Fruit fly (Drosophila melanogaster): ENCODE results near the gene dpr19.
A peak's percentile ranks its signal among the peaks of the same experiment; 100 is the strongest.

The dpr19 gene

DNA sequence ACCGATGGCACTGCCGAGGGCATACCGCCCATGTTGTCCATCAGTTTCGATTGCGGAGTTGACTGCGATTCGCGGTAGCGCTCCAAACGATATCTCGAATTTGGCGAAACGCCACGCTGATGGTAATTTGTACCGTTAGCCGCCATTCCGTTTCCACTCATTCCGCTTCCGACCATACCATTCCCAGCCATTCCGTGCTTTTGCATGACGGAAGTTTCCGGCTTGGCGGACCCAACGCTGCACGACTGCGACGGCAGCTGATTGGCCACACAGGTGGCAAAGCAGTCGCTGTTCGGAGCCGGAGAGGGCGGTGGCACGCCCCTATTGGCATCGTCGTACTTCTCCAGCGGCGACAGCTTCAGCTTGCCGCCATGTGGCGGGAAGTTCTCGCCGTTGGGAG, 3.7 kb upstream of the dpr19 start:
- TF ChIP-seq CG4496 (GFP tag; IDR thresholded peaks at IDR 0.05) (no peak), gl (tag; optimal IDR thresholded peaks at IDR 0.05) (no peak)

- no peak for TF ChIP-seq CG8159 (tag; optimal IDR thresholded peaks at IDR 0.05)
- no peak for TF ChIP-seq Pif1A (GFP tag; optimal IDR thresholded peaks at IDR 0.05)
- no peak for TF ChIP-seq CG17806 (tag; optimal IDR thresholded peaks at IDR 0.05)
- TF ChIP-seq CG4496 (GFP tag; IDR thresholded peaks at IDR 0.05), result no peak
- TF ChIP-seq rn (GFP tag; IDR thresholded peaks at IDR 0.05), result no peak
- no peak for TF ChIP-seq CG10348 (GFP tag; IDR thresholded peaks at IDR 0.05)
- TF ChIP-seq Pif1B (GFP tag; optimal IDR thresholded peaks at IDR 0.05), result no peak
- no peak for TF ChIP-seq CG9948 (tag; optimal IDR thresholded peaks at IDR 0.05)
- TF ChIP-seq EcR (GFP tag; optimal IDR thresholded peaks at IDR 0.05), result no peak
- no peak for TF ChIP-seq CG13204 (GFP tag; optimal IDR thresholded peaks at IDR 0.05)
- TF ChIP-seq gl (tag; optimal IDR thresholded peaks at IDR 0.05), result no peak
- no peak for TF ChIP-seq CG34367 (tag; optimal IDR thresholded peaks at IDR 0.05)
- TF ChIP-seq CG12605 (GFP tag; IDR thresholded peaks at IDR 0.05), result no peak
- no peak for TF ChIP-seq Snoo (tag; optimal IDR thresholded peaks at IDR 0.05)
- TF ChIP-seq CG15710 (tag; optimal IDR thresholded peaks at IDR 0.05), result no peak
- no peak for TF ChIP-seq CG32121 (GFP tag; IDR thresholded peaks at IDR 0.05)
Measured at dm6 chr2L:10373605-10374269, 2.2 kb upstream of the dpr19 start, which contains the start of gene rho-5. rho-5 (minus strand) TSS chr2L:10373900.

DNA sequence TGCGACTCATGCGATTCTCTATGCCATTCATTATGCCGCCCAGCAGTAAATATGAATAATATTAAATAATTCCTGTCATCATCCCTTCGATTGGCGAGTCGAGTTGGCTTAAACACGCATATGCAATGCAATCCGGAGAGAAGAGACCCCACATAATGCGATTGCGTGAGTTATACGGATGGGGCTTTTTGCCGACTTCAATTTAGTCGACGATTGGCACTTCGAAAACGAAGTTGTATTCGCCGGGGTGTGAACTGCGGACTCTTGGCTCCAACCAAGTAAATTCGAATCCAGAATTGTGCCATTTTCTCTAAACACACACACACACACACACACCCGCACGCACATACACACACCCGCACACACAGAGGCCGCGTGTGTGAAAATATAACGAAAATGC, 308 bp downstream of the dpr19 start:
- no peak for TF ChIP-seq CG8301 (tag; optimal IDR thresholded peaks at IDR 0.05)
- TF ChIP-seq fd96Ca (GFP tag; IDR thresholded peaks at IDR 0.05), result no peak
- no peak for TF ChIP-seq CG32121 (GFP tag; IDR thresholded peaks at IDR 0.05)
- TF ChIP-seq CG8159 (tag; optimal IDR thresholded peaks at IDR 0.05), result no peak
- no peak for TF ChIP-seq gl (tag; optimal IDR thresholded peaks at IDR 0.05)
- no peak for TF ChIP-seq CG10348 (GFP tag; IDR thresholded peaks at IDR 0.05)
- TF ChIP-seq CG34367 (tag; optimal IDR thresholded peaks at IDR 0.05), result no peak
- TF ChIP-seq CG17806 (tag; optimal IDR thresholded peaks at IDR 0.05), result no peak
- TF ChIP-seq CG14655 (GFP tag; optimal IDR thresholded peaks at IDR 0.05), result no peak
- no peak for TF ChIP-seq CG13204 (GFP tag; optimal IDR thresholded peaks at IDR 0.05)
- no peak for TF ChIP-seq Snoo (tag; optimal IDR thresholded peaks at IDR 0.05)

DNA sequence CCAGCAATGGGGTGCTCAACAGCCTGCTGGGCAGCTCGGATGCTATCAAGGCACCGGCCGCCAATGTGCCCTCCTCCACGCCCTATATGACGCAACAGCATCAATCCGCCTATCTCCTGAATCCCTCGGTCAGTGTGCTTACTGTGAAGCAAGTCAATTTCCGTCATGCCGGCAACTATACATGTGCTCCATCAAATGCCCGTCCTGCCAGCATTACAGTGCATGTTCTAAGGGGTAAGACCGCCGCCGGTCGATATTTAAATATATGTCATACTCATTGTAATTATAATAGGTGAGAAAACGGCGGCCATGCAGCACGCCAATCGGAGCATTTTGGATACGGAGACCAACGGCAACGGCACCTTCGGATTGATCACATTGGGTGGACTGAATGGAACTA, 2.7 kb downstream of the dpr19 start:
- TF ChIP-seq Pif1A (GFP tag; optimal IDR thresholded peaks at IDR 0.05) (no peak), CG32121 (GFP tag; IDR thresholded peaks at IDR 0.05) (no peak), rn (GFP tag; IDR thresholded peaks at IDR 0.05) (no peak), CG9948 (tag; optimal IDR thresholded peaks at IDR 0.05) (no peak), CG17806 (tag; optimal IDR thresholded peaks at IDR 0.05) (no peak), fd96Ca (GFP tag; IDR thresholded peaks at IDR 0.05) (no peak), CG14655 (GFP tag; optimal IDR thresholded peaks at IDR 0.05) (no peak), CG13204 (GFP tag; optimal IDR thresholded peaks at IDR 0.05) (no peak), CG4496 (GFP tag; IDR thresholded peaks at IDR 0.05) (no peak), gl (tag; optimal IDR thresholded peaks at IDR 0.05) (no peak), EcR (GFP tag; optimal IDR thresholded peaks at IDR 0.05) (no peak), D1 (tag; optimal IDR thresholded peaks at IDR 0.05) (no peak)

DNA sequence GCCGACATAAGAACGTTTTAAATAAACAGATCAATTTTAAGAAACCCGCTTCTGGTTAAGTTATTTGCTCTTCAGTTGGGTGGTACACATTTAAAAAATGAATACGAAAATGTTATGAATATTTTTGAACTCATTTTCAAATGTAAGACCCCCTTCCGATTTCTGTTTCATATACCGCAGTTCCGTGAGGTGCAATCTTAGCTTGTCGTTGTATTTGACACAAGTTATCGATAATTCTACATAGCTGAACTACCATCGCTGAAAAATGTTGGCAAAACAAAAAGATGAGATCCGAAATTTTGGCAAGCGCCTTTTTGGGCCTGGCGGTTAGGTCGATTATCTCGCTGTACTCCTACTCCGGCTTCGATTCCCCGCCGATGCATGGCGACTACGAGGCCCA, 3.9 kb downstream of the dpr19 start, which contains the start of gene gny:
Gene gny, plus strand, starts transcription at position 239 of the 400 bp plus-strand sequence.
- TF ChIP-seq CG10348 (GFP tag; IDR thresholded peaks at IDR 0.05), result no peak
- no peak for TF ChIP-seq EcR (GFP tag; optimal IDR thresholded peaks at IDR 0.05)
- TF ChIP-seq CG14655 (GFP tag; optimal IDR thresholded peaks at IDR 0.05), result no peak
- no peak for TF ChIP-seq CG8159 (tag; optimal IDR thresholded peaks at IDR 0.05)
- no peak for TF ChIP-seq CG13204 (GFP tag; optimal IDR thresholded peaks at IDR 0.05)
- no peak for TF ChIP-seq fd96Ca (GFP tag; IDR thresholded peaks at IDR 0.05)
- TF ChIP-seq CG34367 (tag; optimal IDR thresholded peaks at IDR 0.05), result no peak
- no peak for TF ChIP-seq Ets98B (GFP tag; IDR thresholded peaks at IDR 0.05)
- TF ChIP-seq Pif1B (GFP tag; optimal IDR thresholded peaks at IDR 0.05), result no peak

DNA sequence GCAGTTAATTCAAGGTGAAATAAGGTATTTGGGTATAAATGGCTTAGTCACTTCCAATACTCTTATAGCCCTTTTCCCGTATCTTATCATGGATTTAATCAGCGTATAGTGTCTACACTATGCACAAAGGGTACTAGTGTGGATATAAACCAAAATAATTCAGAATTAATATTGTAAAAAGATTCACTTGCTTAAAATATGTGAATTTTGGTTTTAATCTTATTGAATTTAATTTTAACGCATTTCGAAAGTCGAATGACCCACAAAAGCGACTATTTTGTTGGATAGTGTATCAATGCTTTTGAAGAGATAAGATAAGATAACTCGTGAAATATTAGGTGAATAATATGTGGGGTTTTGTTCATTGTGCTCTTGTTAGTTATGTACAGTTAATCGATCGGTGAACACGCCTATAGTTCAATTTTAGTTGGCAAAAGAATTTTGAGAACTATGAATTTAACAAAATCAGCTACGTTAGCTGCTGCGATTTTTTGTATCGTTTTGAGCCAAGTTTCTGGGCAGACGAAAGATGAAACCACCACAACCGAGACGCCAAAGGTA, 6.0 kb downstream of the dpr19 start, which contains the start of gene CG5096:
Gene CG5096, plus strand, starts transcription at position 374 of the 561 bp plus-strand sequence.
- TF ChIP-seq Ets98B (GFP tag; IDR thresholded peaks at IDR 0.05) (peak; percentile 37), gl (tag; optimal IDR thresholded peaks at IDR 0.05) (no peak), CG13204 (GFP tag; optimal IDR thresholded peaks at IDR 0.05) (no peak), fd96Ca (GFP tag; IDR thresholded peaks at IDR 0.05) (no peak), CG34367 (tag; optimal IDR thresholded peaks at IDR 0.05) (peak; percentile 3), CG8159 (tag; optimal IDR thresholded peaks at IDR 0.05) (no peak), CG9948 (tag; optimal IDR thresholded peaks at IDR 0.05) (peak; percentile 32), CG8301 (tag; optimal IDR thresholded peaks at IDR 0.05) (no peak), CG12605 (GFP tag; IDR thresholded peaks at IDR 0.05) (no peak), rn (GFP tag; IDR thresholded peaks at IDR 0.05) (no peak), Pif1B (GFP tag; optimal IDR thresholded peaks at IDR 0.05) (no peak), CG32121 (GFP tag; IDR thresholded peaks at IDR 0.05) (peak; percentile 41; the same call in 1 of the 2 replicates), CG14655 (GFP tag; optimal IDR thresholded peaks at IDR 0.05) (no peak), CG15710 (tag; optimal IDR thresholded peaks at IDR 0.05) (peak; percentile 53), CG4496 (GFP tag; IDR thresholded peaks at IDR 0.05) (peak; percentile 72), Pif1A (GFP tag; optimal IDR thresholded peaks at IDR 0.05) (no peak), CG10348 (GFP tag; IDR thresholded peaks at IDR 0.05) (no peak), Snoo (tag; optimal IDR thresholded peaks at IDR 0.05) (peak; percentile 54), D1 (tag; optimal IDR thresholded peaks at IDR 0.05) (no peak), CG17806 (tag; optimal IDR thresholded peaks at IDR 0.05) (peak; percentile 60), EcR (GFP tag; optimal IDR thresholded peaks at IDR 0.05) (no peak)
